Fruit fly (Drosophila melanogaster) whole organism, pupa: ENCODE results near the gene p24-2.

Experiments used
- CG10348 ChIP-seq: fragments of 200-800 bp; sonication (Bioruptor generic); IDR thresholded peaks from 2 replicates; pipeline ENCODE4 v1.3.6; 2022; ENCODE audit warnings: missing biosample characterization, missing genetic modification characterization
- CG14655 ChIP-seq: fragments of 200-800 bp; sonication (Bioruptor generic); optimal IDR thresholded peaks from 3 replicates; lab custom pipeline; 2017; ENCODE audit warnings: mild to moderate bottlenecking, missing biosample characterization, missing genetic modification reagents, missing genetic modification characterization
- CG32121 ChIP-seq: fragments of 200-800 bp; sonication (Bioruptor generic); IDR thresholded peaks from 2 replicates; pipeline ENCODE4 v1.3.6; 2022; ENCODE audit warnings: missing biosample characterization, missing genetic modification characterization
- CG8159 ChIP-seq: fragments of 200-800 bp; sonication (Bioruptor generic); optimal IDR thresholded peaks from 3 replicates; lab custom pipeline; 2018; ENCODE audit warnings: missing biosample characterization, mild to moderate bottlenecking, missing genetic modification characterization, moderate library complexity
- CG8301 ChIP-seq: fragments of 200-800 bp; sonication (Bioruptor generic); optimal IDR thresholded peaks from 2 replicates; lab custom pipeline; 2018; ENCODE audit warnings: missing biosample characterization, mild to moderate bottlenecking, missing genetic modification characterization
- D1 ChIP-seq: fragments of 200-800 bp; sonication (Bioruptor generic); optimal IDR thresholded peaks from 2 replicates; lab custom pipeline; 2018; ENCODE audit warnings: missing biosample characterization, mild to moderate bottlenecking, missing genetic modification characterization, moderate library complexity
- EcR ChIP-seq: fragments of 200-800 bp; sonication (Bioruptor generic); optimal IDR thresholded peaks from 3 replicates; lab custom pipeline; 2019; ENCODE audit warnings: missing biosample characterization, missing genetic modification characterization, mild to moderate bottlenecking, moderate library complexity, missing genetic modification reagents
- Ets98B ChIP-seq: fragments of 200-800 bp; sonication (Bioruptor generic); IDR thresholded peaks from 2 replicates; pipeline ENCODE4 v1.3.6; 2022; ENCODE audit warnings: missing biosample characterization, missing genetic modification characterization
- Pif1A ChIP-seq: fragments of 200-800 bp; sonication (Bioruptor generic); optimal IDR thresholded peaks from 3 replicates; lab custom pipeline; 2016; ENCODE audit warnings: missing biosample characterization, missing genetic modification characterization
- Snoo ChIP-seq: fragments of 200-800 bp; sonication (Bioruptor generic); optimal IDR thresholded peaks from 3 replicates; lab custom pipeline; 2017; ENCODE audit warnings: missing biosample characterization, mild to moderate bottlenecking, missing genetic modification characterization, inconsistent platforms

DNA sequence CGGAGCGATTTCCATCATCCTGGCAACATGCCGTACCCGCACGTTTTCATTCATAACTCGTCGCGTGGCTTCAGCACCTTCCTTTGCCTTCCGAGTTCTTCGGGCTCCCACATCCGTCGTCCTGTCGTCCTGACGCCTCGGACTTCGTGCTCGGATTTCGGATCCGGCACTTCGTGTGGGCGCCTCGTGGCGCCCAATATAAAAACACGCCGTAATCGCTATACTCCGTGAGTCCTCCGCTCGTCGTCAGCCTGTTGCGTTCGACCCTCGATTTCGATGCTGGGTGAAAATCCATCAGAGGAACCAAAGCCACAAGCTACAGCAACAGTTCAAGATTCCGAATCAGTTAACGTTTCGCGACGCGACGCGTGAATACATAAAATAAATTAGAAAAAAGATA is 52.3 kb downstream of the p24-2 start:
- TF ChIP-seq CG10348 (GFP tag; lab: Robert Waterston, UW) (no peak), CG32121 (no peak), CG14655 (GFP tag; lab: Kevin White, UChicago) (no peak), Ets98B (GFP tag; lab: Robert Waterston, UW) (no peak), EcR (GFP tag; lab: Kevin White, UChicago) (no peak), Pif1A (GFP tag; lab: Kevin White, UChicago) (no peak), CG8159 (tag; lab: Kevin White, UChicago) (no peak), Snoo (tag; lab: Kevin White, UChicago) (no peak), D1 (no peak), CG8301 (tag; lab: Kevin White, UChicago) (no peak)
